Fruit fly (Drosophila melanogaster) whole organism, prepupa: ENCODE data around the gene CG44574.
A peak's percentile ranks its signal among the peaks of the same experiment; 100 is the strongest.

Experiments
- Blimp-1 ChIP-seq: fragments of 200-800 bp; sonication (Bioruptor generic); optimal IDR thresholded peaks from 3 replicates; lab custom pipeline; 2017; ENCODE audit warnings: missing biosample characterization, missing genetic modification characterization, mild to moderate bottlenecking, moderate library complexity, missing genetic modification reagents
- CG10631 ChIP-seq: fragments of 200-800 bp; sonication (Bioruptor generic); optimal IDR thresholded peaks from 2 replicates; lab custom pipeline; 2016; ENCODE audit warnings: missing biosample characterization, missing genetic modification characterization
- CG10669 ChIP-seq: fragments of 200-800 bp; sonication (Bioruptor generic); optimal IDR thresholded peaks from 3 replicates; lab custom pipeline; 2018; ENCODE audit warnings: missing biosample characterization, mild to moderate bottlenecking, missing genetic modification characterization, moderate library complexity
- CG11902 ChIP-seq: fragments of 200-800 bp; sonication (Bioruptor generic); optimal IDR thresholded peaks from 3 replicates; lab custom pipeline; 2016; ENCODE audit warnings: missing biosample characterization, missing genetic modification characterization
- CG15336 ChIP-seq: fragments of 200-800 bp; sonication (Bioruptor generic); IDR thresholded peaks from 2 replicates; pipeline ENCODE4 v1.3.6; 2022; ENCODE audit warnings: missing biosample characterization, missing genetic modification characterization
- CG1621 ChIP-seq: fragments of 200-800 bp; sonication (Bioruptor generic); optimal IDR thresholded peaks from 3 replicates; lab custom pipeline; 2018; ENCODE audit warnings: missing biosample characterization, mild to moderate bottlenecking, missing genetic modification characterization
- CG16779 ChIP-seq: fragments of 200-800 bp; sonication (Bioruptor generic); optimal IDR thresholded peaks from 3 replicates; lab custom pipeline; 2017; ENCODE audit warnings: missing biosample characterization, mild to moderate bottlenecking, missing genetic modification characterization
- CG3032 ChIP-seq: fragments of 200-800 bp; optimal IDR thresholded peaks from 2 replicates; lab custom pipeline; 2019; ENCODE audit warnings: missing biosample characterization, mild to moderate bottlenecking, missing genetic modification characterization, moderate library complexity
- CG32006 ChIP-seq: fragments of 200-800 bp; sonication (Bioruptor generic); optimal IDR thresholded peaks from 3 replicates; lab custom pipeline; 2017; ENCODE audit warnings: missing biosample characterization, mild to moderate bottlenecking, missing genetic modification characterization
- CG34406 ChIP-seq: fragments of 200-800 bp; sonication (Bioruptor generic); optimal IDR thresholded peaks from 3 replicates; lab custom pipeline; 2016; ENCODE audit warnings: missing biosample characterization, missing genetic modification characterization
- CG3919 ChIP-seq: fragments of 200-800 bp; sonication (Bioruptor generic); optimal IDR thresholded peaks from 3 replicates; lab custom pipeline; 2016; ENCODE audit warnings: missing biosample characterization, missing genetic modification characterization
- CG4318 ChIP-seq: fragments of 200-800 bp; sonication (Bioruptor generic); optimal IDR thresholded peaks from 3 replicates; lab custom pipeline; 2017; ENCODE audit warnings: missing biosample characterization, mild to moderate bottlenecking, missing genetic modification characterization
- CG6808 ChIP-seq: fragments of 200-800 bp; sonication (Bioruptor generic); optimal IDR thresholded peaks from 3 replicates; lab custom pipeline; 2017; ENCODE audit warnings: missing biosample characterization, missing genetic modification characterization, mild to moderate bottlenecking, moderate library complexity, missing genetic modification reagents
- CG6854 ChIP-seq: fragments of 200-800 bp; sonication (Bioruptor generic); optimal IDR thresholded peaks from 2 replicates; lab custom pipeline; 2017; ENCODE audit warnings: missing biosample characterization, mild to moderate bottlenecking, missing genetic modification characterization
- CG7368 ChIP-seq: fragments of 200-800 bp; sonication (Bioruptor generic); optimal IDR thresholded peaks from 3 replicates; lab custom pipeline; 2016; ENCODE audit warnings: missing biosample characterization, missing genetic modification characterization
- CG8119 ChIP-seq: fragments of 200-800 bp; sonication (Bioruptor generic); IDR thresholded peaks from 3 replicates; pipeline ENCODE4 v1.3.6; 2022; ENCODE audit warnings: missing biosample characterization, missing genetic modification characterization
- CG8632 ChIP-seq: fragments of 200-800 bp; sonication (Bioruptor generic); optimal IDR thresholded peaks from 3 replicates; lab custom pipeline; 2016; ENCODE audit warnings: missing biosample characterization, missing genetic modification characterization
- CG9139 ChIP-seq: fragments of 200-800 bp; sonication (Bioruptor generic); optimal IDR thresholded peaks from 3 replicates; lab custom pipeline; 2017; ENCODE audit warnings: missing biosample characterization, mild to moderate bottlenecking, missing genetic modification characterization
- Eip75B ChIP-seq: fragments of 200-800 bp; sonication (Bioruptor generic); optimal IDR thresholded peaks from 3 replicates; lab custom pipeline; 2016; ENCODE audit warnings: missing biosample characterization, missing genetic modification characterization
- Eip93F ChIP-seq: fragments of 200-800 bp; sonication (Bioruptor generic); optimal IDR thresholded peaks from 2 replicates; lab custom pipeline; 2016; ENCODE audit warnings: missing biosample characterization, mild to moderate bottlenecking, missing genetic modification characterization
- Ets21C ChIP-seq: fragments of 200-800 bp; sonication (Bioruptor generic); optimal IDR thresholded peaks from 3 replicates; lab custom pipeline; 2016; ENCODE audit warnings: missing biosample characterization, missing genetic modification characterization
- Gug ChIP-seq: fragments of 200-800 bp; sonication (Bioruptor generic); IDR thresholded peaks from 2 replicates; pipeline ENCODE4 v1.3.6; 2022; ENCODE audit warnings: missing biosample characterization, missing genetic modification characterization
- Hr38 ChIP-seq: sonication (Bioruptor generic); optimal IDR thresholded peaks from 2 replicates; lab custom pipeline; 2016; ENCODE audit warnings: missing biosample characterization, missing genetic modification characterization
- Hr39 ChIP-seq: fragments of 200-800 bp; sonication (Bioruptor generic); optimal IDR thresholded peaks from 2 replicates; lab custom pipeline; 2016; ENCODE audit warnings: missing biosample characterization, missing genetic modification characterization
- Hr4 ChIP-seq: fragments of 200-800 bp; sonication (Bioruptor generic); optimal IDR thresholded peaks from 3 replicates; lab custom pipeline; 2016; ENCODE audit warnings: missing biosample characterization, missing genetic modification characterization
- Lpt ChIP-seq: fragments of 200-800 bp; sonication (Bioruptor generic); optimal IDR thresholded peaks from 3 replicates; lab custom pipeline; 2016; ENCODE audit warnings: missing biosample characterization, missing genetic modification characterization
- Met ChIP-seq: fragments of 200-800 bp; sonication (Bioruptor generic); optimal IDR thresholded peaks from 3 replicates; lab custom pipeline; 2016; ENCODE audit warnings: missing biosample characterization, missing genetic modification characterization
- OdsH ChIP-seq: fragments of 200-800 bp; sonication (Bioruptor generic); optimal IDR thresholded peaks from 3 replicates; lab custom pipeline; 2016; ENCODE audit warnings: missing biosample characterization, missing genetic modification characterization
- Smox ChIP-seq: fragments of 200-800 bp; sonication (Bioruptor generic); optimal IDR thresholded peaks from 3 replicates; lab custom pipeline; 2016; ENCODE audit warnings: missing biosample characterization, missing genetic modification characterization
- Sox102F ChIP-seq: fragments of 200-800 bp; sonication (Bioruptor generic); optimal IDR thresholded peaks from 2 replicates; lab custom pipeline; 2016; ENCODE audit warnings: missing biosample characterization, mild to moderate bottlenecking, missing genetic modification characterization
- Sox15 ChIP-seq: fragments of 200-800 bp; sonication (Bioruptor generic); optimal IDR thresholded peaks from 3 replicates; lab custom pipeline; 2016; ENCODE audit warnings: missing biosample characterization, missing genetic modification characterization
- achi ChIP-seq: fragments of 200-800 bp; sonication (Bioruptor generic); optimal IDR thresholded peaks from 3 replicates; lab custom pipeline; 2016; ENCODE audit warnings: missing biosample characterization, missing genetic modification characterization
- acj6 ChIP-seq: fragments of 200-800 bp; sonication (Bioruptor generic); optimal IDR thresholded peaks from 3 replicates; lab custom pipeline; 2016; ENCODE audit warnings: missing biosample characterization, missing genetic modification characterization
- dac ChIP-seq: fragments of 200-800 bp; sonication (Bioruptor generic); optimal IDR thresholded peaks from 2 replicates; lab custom pipeline; 2017; ENCODE audit warnings: missing biosample characterization, mild to moderate bottlenecking, missing genetic modification characterization
- dsx ChIP-seq: fragments of 200-800 bp; optimal IDR thresholded peaks from 3 replicates; lab custom pipeline; 2019; ENCODE audit warnings: missing biosample characterization, mild to moderate bottlenecking, missing genetic modification characterization, moderate library complexity; ENCODE audit not compliant: poor library complexity, severe bottlenecking
- eg ChIP-seq: fragments of 200-800 bp; sonication (Bioruptor generic); IDR thresholded peaks from 3 replicates; pipeline ENCODE4 v1.3.6; 2022; ENCODE audit warnings: missing biosample characterization, missing genetic modification characterization
- esn ChIP-seq: fragments of 200-800 bp; sonication (Bioruptor generic); optimal IDR thresholded peaks from 2 replicates; lab custom pipeline; 2016; ENCODE audit warnings: missing biosample characterization, mild to moderate bottlenecking, missing genetic modification characterization, moderate library complexity
- fd59A ChIP-seq: fragments of 200-800 bp; sonication (Bioruptor generic); optimal IDR thresholded peaks from 2 replicates; lab custom pipeline; 2017; ENCODE audit warnings: missing biosample characterization, mild to moderate bottlenecking, missing genetic modification characterization, missing genetic modification reagents
- fkh ChIP-seq: fragments of 200-800 bp; sonication (Bioruptor generic); optimal IDR thresholded peaks from 3 replicates; lab custom pipeline; 2017; ENCODE audit warnings: missing biosample characterization, mild to moderate bottlenecking, missing genetic modification characterization, moderate library complexity
- lz ChIP-seq: fragments of 200-800 bp; sonication (Bioruptor generic); optimal IDR thresholded peaks from 3 replicates; lab custom pipeline; 2016; ENCODE audit warnings: missing biosample characterization, missing genetic modification characterization
- net ChIP-seq: fragments of 200-800 bp; sonication (Bioruptor generic); optimal IDR thresholded peaks from 3 replicates; lab custom pipeline; 2016; ENCODE audit warnings: missing biosample characterization, missing genetic modification characterization
- pdm3 ChIP-seq: fragments of 200-800 bp; sonication (Bioruptor generic); optimal IDR thresholded peaks from 3 replicates; lab custom pipeline; 2016; ENCODE audit warnings: missing biosample characterization, missing genetic modification characterization
- salr ChIP-seq, 2 experiments: fragments of 200-800 bp; sonication (Bioruptor generic); optimal IDR thresholded peaks; 3 replicates each; lab custom pipeline; 2016 to 2018; ENCODE audit warnings: missing biosample characterization in 2 of 2, missing genetic modification characterization in 2 of 2, mild to moderate bottlenecking in 1 of 2
- spab ChIP-seq: fragments of 200-800 bp; sonication (Bioruptor generic); optimal IDR thresholded peaks from 2 replicates; lab custom pipeline; 2017; ENCODE audit warnings: missing biosample characterization, mild to moderate bottlenecking, missing genetic modification characterization, missing genetic modification reagents
- ss ChIP-seq, 2 experiments: fragments of 200-800 bp; sonication (Bioruptor generic); optimal IDR thresholded peaks; 2 replicates in 1 of 2; 3 replicates in 1 of 2; lab custom pipeline; 2017 to 2018; ENCODE audit warnings: mild to moderate bottlenecking in 2 of 2, missing biosample characterization in 2 of 2, missing genetic modification characterization in 2 of 2, moderate library complexity in 1 of 2
- svp ChIP-seq: fragments of 200-800 bp; sonication (Bioruptor generic); peaks from one replicate; lab custom pipeline; 2016; ENCODE audit warnings: missing biosample characterization, missing genetic modification characterization
- topi ChIP-seq: fragments of 200-800 bp; sonication (Bioruptor generic); optimal IDR thresholded peaks from 3 replicates; lab custom pipeline; 2016; ENCODE audit warnings: missing biosample characterization, missing genetic modification characterization

The CG44574 gene

dm6 chr2L:5904585-5904984, 21.0 kb downstream of the CG44574 start, which contains the start of gene CG9021 (continued):
- no peak for TF ChIP-seq Eip93F (GFP tag; lab: Kevin White, UChicago)
- peak; percentile 49 for TF ChIP-seq svp (GFP tag; lab: Kevin White, UChicago)
- peak; percentile 6 for TF ChIP-seq CG3919 (GFP tag; lab: Kevin White, UChicago)
- TF ChIP-seq fkh (GFP tag; lab: Kevin White, UChicago): no peak
- peak; percentile 57 for TF ChIP-seq Met
- TF ChIP-seq spab (GFP tag; lab: Kevin White, UChicago): no peak
- TF ChIP-seq CG3032: no peak

- no peak for TF ChIP-seq eg (GFP tag; lab: Robert Waterston, UW)
- TF ChIP-seq Hr38 (GFP tag; lab: Kevin White, UChicago): no peak
- TF ChIP-seq acj6 (GFP tag; lab: Kevin White, UChicago): no peak
- TF ChIP-seq CG3032: no peak
- TF ChIP-seq Blimp-1: no peak
- TF ChIP-seq CG32006 (GFP tag; lab: Kevin White, UChicago): no peak
- TF ChIP-seq CG8632 (GFP tag; lab: Kevin White, UChicago): no peak
- TF ChIP-seq Sox102F (GFP tag; lab: Kevin White, UChicago): no peak
- no peak for TF ChIP-seq Eip93F (GFP tag; lab: Kevin White, UChicago)
- peak; percentile 11 for TF ChIP-seq CG16779
- no peak for TF ChIP-seq dac (GFP tag; lab: Kevin White, UChicago)
- 0 out of 2 replicates have a peak, but pooled peaks have one; percentile 22 for TF ChIP-seq CG15336
- TF ChIP-seq CG3919 (GFP tag; lab: Kevin White, UChicago): no peak
- TF ChIP-seq Eip75B: peak; percentile 12
- TF ChIP-seq salr (GFP tag; optimal IDR thresholded peaks at IDR 0.05; lab: Kevin White, UChicago): peak in 1 of 2 experiments; percentile 26
- TF ChIP-seq CG34406 (GFP tag; lab: Kevin White, UChicago): peak; percentile 17
- no peak for TF ChIP-seq Lpt (GFP tag; lab: Kevin White, UChicago)
- no peak for TF ChIP-seq CG11902 (GFP tag; lab: Kevin White, UChicago)
- TF ChIP-seq CG9139 (GFP tag; lab: Kevin White, UChicago): no peak
- peak; percentile 24 for TF ChIP-seq topi (GFP tag; lab: Kevin White, UChicago)
- TF ChIP-seq lz (GFP tag; lab: Kevin White, UChicago): peak; percentile 25
- TF ChIP-seq Sox15: no peak
- no peak for TF ChIP-seq CG10631 (GFP tag; lab: Kevin White, UChicago)
- TF ChIP-seq CG6808 (GFP tag; lab: Kevin White, UChicago): no peak
- TF ChIP-seq CG10669 (GFP tag; lab: Kevin White, UChicago): no peak
- TF ChIP-seq Gug (GFP tag; lab: Robert Waterston, UW): no peak
- peak; percentile 100 for TF ChIP-seq fkh (GFP tag; lab: Kevin White, UChicago)
- TF ChIP-seq Hr39: no peak
- no peak for TF ChIP-seq CG1621
- no peak for TF ChIP-seq OdsH
- TF ChIP-seq Smox (GFP tag; lab: Kevin White, UChicago): no peak
- no peak for TF ChIP-seq CG7368 (GFP tag; lab: Kevin White, UChicago)
- TF ChIP-seq CG4318 (GFP tag; lab: Kevin White, UChicago): no peak
- no peak for TF ChIP-seq ss (GFP tag; optimal IDR thresholded peaks at IDR 0.05; lab: Kevin White, UChicago)
- TF ChIP-seq Ets21C (GFP tag; lab: Kevin White, UChicago): no peak
- 0 out of 3 replicates have a peak, but pooled peaks have one; percentile 42 for TF ChIP-seq CG8119 (GFP tag; lab: Robert Waterston, UW)
- no peak for TF ChIP-seq fd59A (GFP tag; lab: Kevin White, UChicago)
- no peak for TF ChIP-seq net (GFP tag; lab: Kevin White, UChicago)
- TF ChIP-seq spab (GFP tag; lab: Kevin White, UChicago): no peak
- no peak for TF ChIP-seq CG6854 (GFP tag; lab: Kevin White, UChicago)
- peak; percentile 5 for TF ChIP-seq esn (GFP tag; lab: Kevin White, UChicago)
- no peak for TF ChIP-seq dsx (GFP tag; lab: Kevin White, UChicago)
- TF ChIP-seq Hr4: no peak
- peak; percentile 7 for TF ChIP-seq achi (GFP tag; lab: Kevin White, UChicago)
- TF ChIP-seq pdm3: no peak
Observed at dm6 chr2L:5906893-5907850, 23.6 kb downstream of the CG44574 start, which contains the start of gene bchs. bchs (plus strand) TSS chr2L:5907169.
